Fruit fly (Drosophila melanogaster) whole organism, larva: ENCODE results near the gene CG8620.

Source experiments
- noc ChIP-seq: fragments of 200-800 bp; sonication (Bioruptor generic); optimal IDR thresholded peaks from 3 replicates; lab custom pipeline; 2019; ENCODE audit warnings: missing biosample characterization, mild to moderate bottlenecking, missing genetic modification characterization, moderate library complexity

Gene CG8620

DNA sequence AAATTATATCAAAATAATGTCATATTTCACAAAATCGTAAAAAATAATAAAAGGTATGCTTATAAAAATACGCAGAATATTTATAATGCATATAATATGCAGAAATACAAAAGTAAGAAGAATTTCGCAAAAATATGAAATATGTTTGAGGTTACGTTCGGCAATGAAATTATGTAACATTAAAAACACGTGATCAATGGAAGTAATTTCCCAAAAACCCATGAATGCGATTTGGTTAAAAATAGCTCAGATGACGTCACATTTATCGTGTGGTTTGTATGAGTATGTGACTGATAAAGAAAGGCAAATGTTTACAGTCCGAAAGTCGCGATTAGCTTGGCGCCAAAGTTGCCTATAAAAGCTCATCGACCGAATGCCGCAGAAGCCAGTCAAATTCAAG lies at the start of gene CG8620:
TSS of gene CG8620 (plus strand) at position 387 of the 400 bp plus-strand sequence.
- TF ChIP-seq noc = no peak

DNA sequence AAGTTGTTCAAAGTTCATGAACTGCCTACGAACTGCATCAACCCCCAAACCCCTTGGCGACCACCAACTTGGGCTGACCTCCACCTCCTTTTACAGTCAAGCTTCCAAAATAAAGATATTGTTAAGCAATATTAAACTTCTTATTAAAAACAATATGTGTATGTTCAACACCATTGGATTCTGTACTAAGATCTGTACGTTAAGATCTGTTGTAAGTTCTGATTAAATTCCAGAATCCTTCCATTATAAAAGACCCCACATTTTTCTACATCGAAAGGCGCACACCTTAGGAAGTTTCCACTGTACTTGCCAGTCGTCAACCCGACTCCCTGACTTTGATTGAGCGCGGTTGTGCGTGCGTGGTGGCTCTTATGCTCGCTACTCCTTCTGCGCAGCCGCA lies 44.9 kb upstream of the CG8620 start:
- TF ChIP-seq noc = no peak

DNA sequence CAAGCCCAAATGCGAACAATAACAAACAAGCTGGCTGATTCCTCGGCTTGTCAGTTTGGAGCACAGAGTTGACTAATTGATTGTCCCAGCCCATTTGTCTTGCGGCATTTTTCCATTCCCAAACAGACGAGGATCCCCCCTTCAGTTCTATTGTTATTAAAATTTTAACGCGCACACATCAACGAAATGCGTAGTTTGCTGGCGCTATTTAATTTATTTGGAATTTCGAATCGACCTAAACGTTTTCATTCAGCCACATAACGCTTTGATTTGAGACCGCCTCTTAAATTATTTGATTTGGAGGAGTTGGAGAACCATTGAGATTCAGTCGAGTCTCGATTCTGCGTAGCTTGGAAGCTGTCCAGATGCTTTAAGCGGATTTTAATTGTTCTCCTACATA lies 42.0 kb upstream of the CG8620 start:
- TF ChIP-seq noc = peak; percentile 56

DNA sequence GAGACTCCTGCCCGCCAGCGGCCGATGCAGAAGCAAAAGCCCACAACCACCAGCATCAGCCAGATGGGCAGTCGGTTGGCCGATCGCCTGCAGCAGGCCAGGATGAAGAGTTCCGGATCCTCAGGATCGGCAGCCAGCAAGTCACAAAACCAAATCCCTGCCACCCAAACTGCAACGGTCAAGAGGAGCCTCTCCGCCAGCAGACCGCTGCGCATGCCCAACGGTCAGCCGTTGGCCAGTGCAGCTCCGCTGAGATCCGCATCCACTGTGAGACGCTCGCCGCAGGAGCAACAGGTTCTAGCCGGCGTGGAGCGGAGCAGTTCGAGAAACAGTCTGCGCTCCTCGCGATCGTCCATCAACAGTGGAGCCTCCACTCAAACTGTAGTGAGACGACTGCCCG lies 35.8 kb upstream of the CG8620 start:
- TF ChIP-seq noc = no peak

DNA sequence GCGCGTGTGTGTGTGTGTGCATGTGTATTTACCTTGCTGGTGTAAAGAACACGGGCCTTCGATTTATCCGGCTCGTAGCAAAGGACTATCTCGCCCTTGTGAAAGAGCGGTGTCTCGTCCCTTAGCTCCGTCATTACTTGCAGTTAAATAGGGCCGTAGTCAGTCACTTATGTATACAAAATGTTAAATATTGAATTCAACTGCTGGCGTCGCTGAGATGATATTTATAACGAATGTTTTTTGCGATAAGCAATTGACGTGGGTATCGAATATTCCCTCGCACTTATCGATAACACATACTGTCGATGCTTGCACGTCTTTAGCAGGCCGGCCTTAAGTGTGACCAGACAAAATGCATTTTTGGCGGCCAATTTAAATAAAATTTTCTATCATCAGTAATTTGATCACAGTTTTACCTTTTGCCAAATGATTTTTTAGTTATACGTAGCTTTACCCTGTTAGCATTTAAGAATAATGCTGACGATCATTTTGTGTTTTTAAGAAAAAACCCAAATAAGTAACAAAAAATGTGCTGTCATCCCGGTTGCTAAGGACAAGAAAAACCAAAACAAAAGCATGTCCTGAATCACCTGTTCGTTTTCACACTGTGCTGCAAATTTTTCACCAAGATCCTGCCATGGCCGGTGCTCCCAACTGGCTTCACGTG lies 32.5 kb upstream of the CG8620 start, which contains the start of the genes msl-3 and BBS1:
TSS of gene msl-3 (minus strand) at position 245 of the 667 bp plus-strand sequence.
TSS of gene BBS1 (plus strand) at position 617 of the 667 bp plus-strand sequence.
- no peak for TF ChIP-seq noc

DNA sequence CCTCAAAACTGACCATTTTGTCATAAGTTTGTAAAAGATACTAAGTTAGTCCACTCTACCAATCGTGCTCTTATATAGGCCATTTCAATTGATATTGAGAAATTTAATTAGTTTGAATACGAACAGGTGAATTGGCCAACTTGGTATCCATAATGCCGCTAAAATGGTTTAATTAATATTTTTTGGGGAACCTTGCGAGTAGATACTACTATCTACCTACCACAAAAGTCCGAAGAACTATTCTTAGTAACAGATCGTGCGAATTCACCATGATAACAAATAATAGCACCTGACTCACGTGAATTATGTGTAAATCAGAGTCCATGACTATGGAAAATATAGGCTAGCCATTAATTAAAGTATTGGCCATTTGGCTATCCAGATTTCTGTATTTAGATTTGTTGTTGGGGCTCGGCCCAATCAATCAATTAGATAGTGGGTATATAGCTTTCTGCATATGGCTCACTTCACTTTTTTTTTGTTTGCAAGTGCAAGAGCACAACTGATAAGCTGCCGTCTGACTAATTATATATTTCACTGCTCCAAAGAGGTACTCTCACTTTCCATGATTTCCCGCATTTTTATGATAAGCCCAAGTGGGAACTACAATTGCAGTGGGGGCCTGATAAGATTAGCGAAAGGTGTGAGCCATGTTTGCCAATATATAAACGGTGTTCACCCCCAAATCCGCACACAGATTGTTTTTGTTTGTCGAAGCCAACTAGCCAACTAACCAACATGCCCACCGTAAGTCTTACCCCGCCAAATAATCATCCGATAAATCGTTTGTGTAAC lies 29.5 kb upstream of the CG8620 start, which contains the start of the genes Acbp4 and Acbp6:
TSS of gene Acbp4 (minus strand) at position 51 of the 795 bp plus-strand sequence.
TSS of gene Acbp6 (plus strand) at position 690 of the 795 bp plus-strand sequence.
- peak; percentile 37 for TF ChIP-seq noc

DNA sequence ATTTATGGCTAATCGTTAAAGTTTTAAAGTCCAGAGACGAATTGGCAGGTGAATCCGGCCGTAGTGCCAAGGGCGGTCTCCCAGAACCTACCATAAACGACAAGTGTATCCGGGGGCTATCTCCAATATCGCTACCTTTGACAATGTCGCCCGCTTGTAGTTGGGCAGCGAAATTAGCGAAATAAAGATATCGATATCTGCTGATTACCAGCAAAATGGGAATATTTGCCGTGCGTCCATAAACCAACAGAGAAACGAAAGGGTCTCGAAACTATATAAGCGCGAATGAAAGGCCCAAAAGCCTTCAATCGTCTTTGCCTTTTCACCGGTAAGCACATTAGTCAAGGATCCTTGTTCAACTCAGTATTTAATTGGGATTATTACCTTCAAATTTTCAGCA lies 27.3 kb upstream of the CG8620 start, which contains the start of gene Acbp3:
TSS of gene Acbp3 (plus strand) at position 301 of the 400 bp plus-strand sequence.
- no peak for TF ChIP-seq noc

DNA sequence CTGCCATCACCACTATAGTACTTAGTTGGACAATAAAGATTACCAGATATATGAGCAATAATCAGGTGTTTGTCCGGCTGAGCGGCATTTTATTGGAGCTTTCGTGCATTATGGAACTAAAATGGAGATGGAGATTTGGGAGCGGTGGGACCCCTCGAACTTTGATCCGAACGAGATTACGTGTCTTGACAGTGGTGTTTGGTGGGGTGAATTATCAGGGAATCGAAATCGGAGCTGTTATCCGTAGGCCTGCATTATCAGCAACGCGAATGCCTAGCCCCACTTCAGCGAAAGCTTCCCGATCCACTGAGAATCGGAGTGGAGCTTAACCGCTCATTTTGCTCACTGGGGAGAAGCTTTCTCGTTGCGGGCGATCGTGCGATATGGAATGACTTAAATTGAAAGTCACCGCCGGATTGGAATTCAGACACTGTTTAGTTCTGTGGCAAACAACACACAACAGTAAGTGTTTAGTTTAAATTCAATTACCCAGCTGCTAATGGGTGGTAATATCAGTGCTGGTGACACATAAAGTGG lies 26.4 kb upstream of the CG8620 start, which contains the start of gene Acbp2:
TSS of gene Acbp2 (plus strand) at position 417 of the 537 bp plus-strand sequence.
- TF ChIP-seq noc = peak; percentile 61

DNA sequence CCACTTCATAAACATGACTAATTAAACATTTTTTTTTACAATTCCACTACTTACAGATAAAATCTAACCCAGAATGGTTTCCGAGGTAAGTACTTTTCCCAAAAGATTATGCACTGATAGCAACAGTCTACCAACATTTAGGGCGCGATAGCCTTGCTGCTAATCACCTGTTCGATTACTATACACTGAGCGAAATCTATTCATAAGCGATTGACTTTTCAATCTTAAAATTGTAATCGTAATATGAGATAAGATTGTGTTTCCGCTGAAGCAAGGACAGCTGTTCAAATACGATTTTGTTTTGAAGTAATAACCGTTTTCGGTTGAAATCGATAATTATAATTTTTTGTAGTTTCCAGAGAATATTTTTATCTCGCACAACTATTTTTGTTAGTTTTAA lies 25.3 kb upstream of the CG8620 start:
- TF ChIP-seq noc = peak; percentile 40

DNA sequence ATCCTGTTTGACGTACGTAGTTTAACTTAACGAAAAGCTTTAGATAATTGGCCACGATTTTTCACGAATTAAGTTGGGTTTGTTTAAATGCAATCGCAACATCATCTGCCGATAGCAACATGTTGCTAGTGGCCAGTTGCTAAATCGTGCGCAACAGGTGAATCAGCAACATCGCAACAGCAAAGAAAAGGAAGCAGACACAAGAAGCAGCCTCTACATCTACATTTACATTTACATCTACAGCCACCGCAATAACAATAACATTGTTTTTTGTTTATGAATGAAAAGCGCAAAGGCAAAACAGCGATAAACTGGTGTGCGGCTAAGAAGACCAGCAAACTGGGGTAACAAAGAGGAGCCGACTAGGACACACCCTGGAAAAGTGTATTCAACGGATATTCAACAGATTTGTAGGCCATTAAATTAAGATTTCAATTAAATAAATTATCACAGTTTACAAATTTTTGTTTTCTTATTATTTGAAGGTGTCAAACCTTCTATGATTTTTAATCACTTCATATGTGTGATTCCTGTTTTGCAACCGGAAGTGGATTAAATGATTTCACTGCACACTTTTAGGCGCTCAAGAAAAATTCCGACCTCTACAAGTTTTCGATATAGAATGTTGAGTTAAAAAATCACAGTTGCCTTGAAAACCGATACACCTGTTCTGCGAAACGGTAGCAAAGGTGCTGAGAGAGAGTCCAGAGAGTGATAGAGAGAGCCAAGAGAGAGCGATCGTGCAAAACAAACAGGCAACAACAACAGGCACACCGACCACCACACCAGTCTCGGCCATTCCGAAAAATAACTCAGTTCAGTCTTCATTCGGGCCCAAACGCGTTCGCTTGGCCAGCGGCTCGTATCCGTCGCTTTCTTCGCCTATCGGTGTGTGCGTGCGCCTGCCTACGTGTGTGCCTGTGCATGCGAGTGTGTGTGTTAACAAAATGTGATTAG lies 23.9 kb upstream of the CG8620 start, which contains the start of gene melt:
TSS of gene melt (plus strand) at position 818 of the 957 bp plus-strand sequence.
- TF ChIP-seq noc = peak; percentile 91

DNA sequence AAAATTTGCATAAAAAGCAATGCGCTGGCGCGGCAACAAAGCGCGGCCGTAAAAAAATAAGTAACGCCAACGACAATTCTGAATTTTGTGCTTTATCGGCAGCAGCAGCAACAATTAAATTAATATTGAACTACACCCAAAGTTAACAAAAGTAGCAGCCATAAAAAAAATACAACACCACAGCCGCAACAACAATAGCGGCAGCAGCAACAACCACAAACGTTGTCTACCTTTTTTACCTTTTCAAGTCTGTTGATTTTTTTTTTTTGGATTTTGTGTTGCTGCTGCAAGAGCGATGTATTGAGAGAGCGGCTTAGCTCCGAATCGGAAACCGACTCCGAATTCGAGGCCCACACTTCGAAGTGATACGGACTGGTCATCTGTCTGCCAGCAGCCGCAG lies 23.1 kb upstream of the CG8620 start:
- no peak for TF ChIP-seq noc

DNA sequence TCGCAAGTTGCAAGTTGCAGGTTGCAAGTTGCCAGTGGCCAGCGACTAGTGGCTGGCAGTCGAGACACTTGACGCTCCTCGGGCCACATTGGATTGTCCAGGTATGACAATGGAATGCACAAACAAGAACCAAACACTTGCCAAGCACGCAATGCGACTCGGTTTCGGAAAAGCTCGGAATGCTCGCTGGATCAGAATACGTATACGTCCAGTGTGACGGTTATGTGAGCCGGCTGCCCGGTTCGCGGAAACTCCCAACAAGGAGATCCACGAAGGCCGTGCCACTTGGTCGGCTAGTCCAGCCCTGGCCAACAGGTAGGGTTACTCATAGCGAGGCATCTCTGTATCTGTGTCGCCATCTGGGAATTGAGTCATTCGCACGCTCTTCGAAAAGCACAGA lies 21.2 kb upstream of the CG8620 start:
- TF ChIP-seq noc = no peak

DNA sequence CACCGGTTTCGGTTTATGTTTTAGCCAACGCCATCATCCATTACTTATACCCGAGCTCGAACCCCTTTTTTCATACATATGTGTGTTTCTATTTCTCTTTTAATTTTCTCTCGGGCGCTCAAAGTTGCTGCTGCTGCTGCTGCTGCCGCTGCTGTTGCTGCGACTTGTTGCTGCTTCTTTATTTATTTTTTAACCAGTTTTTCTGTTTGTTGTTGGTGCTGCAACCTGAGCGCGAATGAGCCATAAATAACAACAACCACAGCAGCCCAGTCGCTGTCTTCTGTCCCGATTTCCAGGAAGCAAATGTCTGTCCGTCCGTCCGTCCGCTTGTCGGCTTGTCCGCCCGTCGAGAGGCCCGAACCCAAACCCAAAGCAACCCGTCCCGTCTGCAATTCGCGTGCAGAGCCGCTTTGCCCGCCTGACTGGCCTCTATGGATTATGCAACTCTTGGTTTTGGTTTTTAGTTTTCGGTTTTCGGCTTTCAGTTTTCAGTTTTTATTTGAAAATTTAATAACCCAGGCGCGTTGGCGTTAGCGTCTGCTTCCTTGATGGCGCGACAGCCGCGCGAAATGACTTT lies 20.2 kb upstream of the CG8620 start:
- TF ChIP-seq noc = no peak

DNA sequence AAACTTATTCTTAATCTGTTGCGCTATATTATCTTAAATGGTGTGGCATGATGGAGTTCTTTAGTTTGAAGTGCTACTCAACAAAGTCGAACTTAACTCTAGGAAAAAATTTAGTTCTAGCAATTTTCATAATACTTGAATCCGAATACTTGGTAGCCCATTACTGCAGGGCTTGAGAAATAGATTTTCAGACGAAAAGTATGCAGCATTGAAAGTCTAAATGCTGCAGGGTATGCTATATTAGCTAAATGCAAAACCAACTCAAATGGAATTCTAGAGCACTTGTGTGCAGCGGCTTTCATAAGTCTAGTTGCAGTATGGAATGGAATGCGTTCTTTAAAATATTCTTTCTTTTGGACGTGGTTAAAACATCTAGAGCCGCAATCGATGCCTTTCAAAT lies 14.6 kb upstream of the CG8620 start:
- no peak for TF ChIP-seq noc

DNA sequence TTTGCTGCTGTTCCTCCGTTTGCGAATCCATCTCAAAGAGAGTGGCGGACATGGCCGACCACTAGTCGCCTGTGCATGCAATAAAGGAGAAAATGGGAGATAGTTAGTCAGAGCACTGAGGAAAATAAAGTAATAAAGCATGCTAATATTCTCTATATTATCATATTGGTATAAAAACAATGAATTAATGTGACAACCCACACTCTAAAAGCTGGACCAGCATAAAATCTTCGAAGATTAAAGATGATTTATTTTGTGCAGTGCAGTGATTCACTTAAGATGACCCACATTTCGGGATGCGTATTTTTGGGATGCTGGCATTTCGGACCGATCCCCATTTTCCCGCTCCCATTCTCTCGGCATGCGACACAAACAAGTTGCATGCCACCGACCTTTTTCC lies 10.1 kb upstream of the CG8620 start:
- no peak for TF ChIP-seq noc

DNA sequence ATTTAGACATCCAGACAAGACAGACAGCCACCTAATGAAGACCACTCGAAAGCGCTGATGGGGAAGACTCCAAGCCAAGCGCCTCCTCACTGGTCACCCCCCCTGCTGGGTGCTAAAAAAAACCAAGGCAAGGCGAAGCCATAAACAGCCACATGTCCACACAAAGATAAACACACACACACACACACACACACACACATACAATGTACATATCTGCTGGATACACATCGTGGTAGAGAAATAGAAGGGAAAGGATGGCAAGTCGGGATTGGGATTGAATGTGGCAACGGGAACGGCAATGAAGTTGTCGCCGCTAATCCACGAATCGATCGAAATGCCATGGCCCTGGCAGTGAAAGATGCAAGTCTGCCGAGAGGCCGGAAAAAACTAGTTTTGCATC lies 8.5 kb upstream of the CG8620 start:
- TF ChIP-seq noc = no peak
